Fruit fly (Drosophila melanogaster) whole organism, embryonic: ENCODE data around the gene Prtl99C.

Experiments used
- BEAF-32 ChIP-seq: fragments of 200-800 bp; sonication (Bioruptor generic); optimal IDR thresholded peaks from 3 replicates; lab custom pipeline; 2017; ENCODE audit warnings: missing biosample characterization, missing genetic modification characterization, mild to moderate bottlenecking, moderate library complexity, missing genetic modification reagents
- BtbVII ChIP-seq: fragments of 200-800 bp; sonication (Bioruptor generic); optimal IDR thresholded peaks from 3 replicates; lab custom pipeline; 2017; ENCODE audit warnings: missing biosample characterization, mild to moderate bottlenecking, missing genetic modification characterization
- CG10565 ChIP-seq: fragments of 200-800 bp; sonication (Bioruptor generic); optimal IDR thresholded peaks from 3 replicates; lab custom pipeline; 2016; ENCODE audit warnings: missing biosample characterization, mild to moderate bottlenecking, missing genetic modification characterization
- CG12744 ChIP-seq: fragments of 200-800 bp; sonication (Bioruptor generic); optimal IDR thresholded peaks from 2 replicates; lab custom pipeline; 2016; ENCODE audit warnings: missing biosample characterization, missing genetic modification characterization
- CG12769 ChIP-seq: fragments of 200-800 bp; sonication (Bioruptor generic); optimal IDR thresholded peaks from 2 replicates; lab custom pipeline; 2019; ENCODE audit warnings: missing biosample characterization, mild to moderate bottlenecking, missing genetic modification characterization, moderate library complexity
- CG12942 ChIP-seq: fragments of 200-800 bp; sonication (Bioruptor generic); optimal IDR thresholded peaks from 3 replicates; lab custom pipeline; 2016; ENCODE audit warnings: missing biosample characterization, missing genetic modification characterization
- CG13424 ChIP-seq: fragments of 200-800 bp; sonication (Bioruptor generic); optimal IDR thresholded peaks from 2 replicates; lab custom pipeline; 2019; ENCODE audit warnings: missing biosample characterization, mild to moderate bottlenecking, missing genetic modification characterization, moderate library complexity
- CG1603 ChIP-seq: fragments of 200-800 bp; sonication (Bioruptor generic); optimal IDR thresholded peaks from 2 replicates; lab custom pipeline; 2019; ENCODE audit warnings: missing biosample characterization, mild to moderate bottlenecking, missing genetic modification characterization, moderate library complexity
- CG16779 ChIP-seq: fragments of 200-800 bp; sonication (Bioruptor generic); IDR thresholded peaks from 2 replicates; pipeline ENCODE4 v1.3.6; 2022; ENCODE audit warnings: missing biosample characterization, missing genetic modification characterization
- CG1792 ChIP-seq: fragments of 200-800 bp; sonication (Bioruptor generic); optimal IDR thresholded peaks from 2 replicates; lab custom pipeline; 2016; ENCODE audit warnings: missing biosample characterization, missing genetic modification characterization
- CG18262 ChIP-seq: fragments of 200-800 bp; optimal IDR thresholded peaks from 3 replicates; lab custom pipeline; 2019; ENCODE audit warnings: missing biosample characterization, mild to moderate bottlenecking, missing genetic modification characterization, moderate library complexity
- CG2712 ChIP-seq: fragments of 200-800 bp; optimal IDR thresholded peaks from 3 replicates; lab custom pipeline; 2019; ENCODE audit warnings: missing biosample characterization, mild to moderate bottlenecking, missing genetic modification characterization, moderate library complexity
- CG3163 ChIP-seq: fragments of 200-800 bp; sonication (Bioruptor generic); optimal IDR thresholded peaks from 3 replicates; lab custom pipeline; 2016; ENCODE audit warnings: missing biosample characterization, missing genetic modification characterization
- CG34224 ChIP-seq: fragments of 200-800 bp; sonication (Bioruptor generic); IDR thresholded peaks from 3 replicates; pipeline ENCODE4 v1.3.6; 2022; ENCODE audit warnings: missing biosample characterization, missing genetic modification characterization; ENCODE audit not compliant: partially characterized antibody
- CG34376 ChIP-seq: fragments of 200-800 bp; sonication (Bioruptor generic); optimal IDR thresholded peaks from 2 replicates; lab custom pipeline; 2018; ENCODE audit warnings: missing biosample characterization, mild to moderate bottlenecking, missing genetic modification characterization
- CG3726 ChIP-seq: fragments of 200-800 bp; sonication (Bioruptor generic); IDR thresholded peaks from 3 replicates; pipeline ENCODE4, ENCODE4 v1.3.6; 2022; ENCODE audit warnings: missing biosample characterization, missing genetic modification characterization
- CG4328 ChIP-seq: fragments of 200-800 bp; sonication (Bioruptor generic); optimal IDR thresholded peaks from 3 replicates; lab custom pipeline; 2017; ENCODE audit warnings: missing biosample characterization, missing genetic modification reagents, missing genetic modification characterization
- CG6254 ChIP-seq: fragments of 200-800 bp; sonication (Bioruptor generic); optimal IDR thresholded peaks from 3 replicates; lab custom pipeline; 2017; ENCODE audit warnings: mild to moderate bottlenecking, missing biosample characterization, missing genetic modification reagents, missing genetic modification characterization
- CG8089 ChIP-seq: fragments of 200-800 bp; sonication (Bioruptor generic); optimal IDR thresholded peaks from 3 replicates; lab custom pipeline; 2016; ENCODE audit warnings: missing biosample characterization, missing genetic modification characterization
- CG9876 ChIP-seq: fragments of 200-800 bp; sonication (Bioruptor generic); optimal IDR thresholded peaks from 2 replicates; lab custom pipeline; 2016; ENCODE audit warnings: missing biosample characterization, missing genetic modification characterization
- D19B ChIP-seq: fragments of 200-800 bp; sonication (Bioruptor generic); optimal IDR thresholded peaks from 2 replicates; lab custom pipeline; 2017; ENCODE audit warnings: missing biosample characterization, mild to moderate bottlenecking, missing genetic modification characterization
- Dad ChIP-seq: fragments of 200-800 bp; sonication (Bioruptor generic); optimal IDR thresholded peaks from 3 replicates; lab custom pipeline; 2016; ENCODE audit warnings: missing biosample characterization, missing genetic modification characterization
- Dp ChIP-seq: fragments of 200-800 bp; sonication (Bioruptor generic); optimal IDR thresholded peaks from 2 replicates; lab custom pipeline; 2018; ENCODE audit warnings: missing biosample characterization, mild to moderate bottlenecking, missing genetic modification characterization, moderate library complexity
- Gug ChIP-seq: fragments of 200-800 bp; sonication (Bioruptor generic); IDR thresholded peaks from 4 replicates; pipeline ENCODE4 v1.3.6; 2022; ENCODE audit warnings: missing biosample characterization, missing genetic modification characterization
- Hand ChIP-seq: fragments of 200-800 bp; sonication (Bioruptor generic); optimal IDR thresholded peaks from 2 replicates; lab custom pipeline; 2017; ENCODE audit warnings: mild to moderate bottlenecking, missing biosample characterization, missing genetic modification reagents, missing genetic modification characterization
- Mrtf ChIP-seq: fragments of 200-800 bp; sonication (Bioruptor generic); IDR thresholded peaks from 3 replicates; pipeline ENCODE4 v1.3.6; 2022; ENCODE audit warnings: missing biosample characterization, missing genetic modification characterization
- Sox102F ChIP-seq: fragments of 200-800 bp; sonication (Bioruptor generic); optimal IDR thresholded peaks from 2 replicates; lab custom pipeline; 2018; ENCODE audit warnings: missing biosample characterization, mild to moderate bottlenecking, missing genetic modification characterization, moderate library complexity
- Spps ChIP-seq: fragments of 200-800 bp; sonication (Bioruptor generic); optimal IDR thresholded peaks from 2 replicates; lab custom pipeline; 2018; ENCODE audit warnings: missing biosample characterization, mild to moderate bottlenecking, missing genetic modification characterization
- TFAM ChIP-seq: fragments of 200-800 bp; sonication (Bioruptor generic); optimal IDR thresholded peaks from 2 replicates; lab custom pipeline; 2017; ENCODE audit warnings: missing biosample characterization, missing genetic modification characterization, inconsistent platforms
- bigmax ChIP-seq: fragments of 200-800 bp; sonication (Bioruptor generic); optimal IDR thresholded peaks from 2 replicates; lab custom pipeline; 2018; ENCODE audit warnings: missing biosample characterization, mild to moderate bottlenecking, missing genetic modification characterization
- br ChIP-seq: fragments of >200 bp; optimal IDR thresholded peaks from 2 replicates; lab custom pipeline; 2017
- dan ChIP-seq: fragments of 200-800 bp; sonication (Bioruptor generic); IDR thresholded peaks from 2 replicates; pipeline ENCODE4 v1.3.6; 2022; ENCODE audit warnings: missing biosample characterization, missing genetic modification characterization
- dmrt99B ChIP-seq: fragments of 200-800 bp; sonication (Bioruptor generic); optimal IDR thresholded peaks from 2 replicates; lab custom pipeline; 2018; ENCODE audit warnings: missing biosample characterization, mild to moderate bottlenecking, missing genetic modification characterization, moderate library complexity
- exex ChIP-seq: fragments of 200-800 bp; sonication (Bioruptor generic); optimal IDR thresholded peaks from 4 replicates; lab custom pipeline; 2018; ENCODE audit warnings: missing biosample characterization, mild to moderate bottlenecking, missing genetic modification characterization, moderate library complexity
- fd3F ChIP-seq: fragments of 200-800 bp; sonication (Bioruptor generic); optimal IDR thresholded peaks from 2 replicates; lab custom pipeline; 2018; ENCODE audit warnings: missing biosample characterization, mild to moderate bottlenecking, missing genetic modification characterization, moderate library complexity
- gem ChIP-seq: fragments of 200-800 bp; sonication (Bioruptor generic); optimal IDR thresholded peaks from 2 replicates; lab custom pipeline; 2019; ENCODE audit warnings: missing biosample characterization, mild to moderate bottlenecking, missing genetic modification characterization, moderate library complexity
- gfzf ChIP-seq: fragments of 200-800 bp; sonication (Bioruptor generic); optimal IDR thresholded peaks from 2 replicates; lab custom pipeline; 2016; ENCODE audit warnings: missing biosample characterization, mild to moderate bottlenecking, missing genetic modification characterization, moderate library complexity
- nom ChIP-seq: fragments of 200-800 bp; sonication (Bioruptor generic); optimal IDR thresholded peaks from 2 replicates; lab custom pipeline; 2017; ENCODE audit warnings: missing biosample characterization, missing genetic modification characterization, mild to moderate bottlenecking, moderate library complexity, missing genetic modification reagents
- odd ChIP-seq: fragments of 200-800 bp; sonication (Bioruptor generic); optimal IDR thresholded peaks from 2 replicates; lab custom pipeline; 2017; ENCODE audit warnings: missing biosample characterization, mild to moderate bottlenecking, missing genetic modification characterization
- row ChIP-seq: fragments of 200-800 bp; sonication (Bioruptor generic); IDR thresholded peaks from 3 replicates; pipeline ENCODE4 v1.3.6; 2022; ENCODE audit warnings: missing biosample characterization, missing genetic modification characterization
- salm ChIP-seq: fragments of 200-800 bp; sonication (Bioruptor generic); optimal IDR thresholded peaks from 2 replicates; lab custom pipeline; 2018; ENCODE audit warnings: missing biosample characterization, mild to moderate bottlenecking, missing genetic modification characterization
- sim ChIP-seq: fragments of 200-800 bp; sonication (Bioruptor generic); IDR thresholded peaks from 2 replicates; pipeline ENCODE4 v1.3.6; 2022; ENCODE audit warnings: missing biosample characterization, missing genetic modification characterization
- slbo ChIP-seq: fragments of 200-800 bp; sonication (Bioruptor generic); IDR thresholded peaks from 2 replicates; pipeline ENCODE4 v1.3.6; 2022; ENCODE audit warnings: missing biosample characterization, missing genetic modification characterization
- toy ChIP-seq: fragments of 200-800 bp; sonication (Bioruptor generic); IDR thresholded peaks from 2 replicates; pipeline ENCODE4 v1.3.6; 2022; ENCODE audit warnings: missing biosample characterization, missing genetic modification characterization
- zen ChIP-seq: fragments of 200-800 bp; sonication (Bioruptor generic); optimal IDR thresholded peaks from 3 replicates; lab custom pipeline; 2018; ENCODE audit warnings: missing biosample characterization, mild to moderate bottlenecking, missing genetic modification characterization, moderate library complexity
- zfh2 ChIP-seq: fragments of 200-800 bp; sonication (Bioruptor generic); optimal IDR thresholded peaks from 2 replicates; lab custom pipeline; 2016; ENCODE audit warnings: missing biosample characterization, missing genetic modification characterization

Prtl99C gene

DNA sequence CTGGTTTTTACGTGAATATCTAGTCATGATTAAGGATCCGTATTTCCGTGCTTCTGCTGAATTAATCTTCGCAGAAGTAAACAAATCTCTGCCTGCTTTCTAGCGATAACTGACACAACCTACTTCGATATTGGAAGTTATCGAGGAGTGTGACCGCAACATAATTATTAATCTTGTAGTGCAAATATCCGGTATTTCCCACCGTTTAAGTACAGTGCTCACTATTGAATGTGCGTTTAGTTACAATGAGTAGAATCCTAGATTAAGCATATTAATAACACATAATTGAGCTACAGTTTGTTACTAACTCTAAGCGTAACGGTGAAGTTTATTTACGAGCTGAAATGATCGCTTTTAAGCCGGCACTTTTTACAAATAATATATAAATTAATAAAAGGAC, 24.0 kb downstream of the Prtl99C start (continued):
- TF ChIP-seq BEAF-32 (peak; percentile 34), bigmax (GFP tag; lab: Kevin White, UChicago) (peak; percentile 81), CG4328 (GFP tag; lab: Kevin White, UChicago) (peak; percentile 29), CG34224 (GFP tag; lab: Robert Waterston, UW) (peak; percentile 58), CG16779 (GFP tag; lab: Robert Waterston, UW) (no peak), Dad (no peak), salm (tag; lab: Kevin White, UChicago) (no peak), zfh2 (GFP tag; lab: Kevin White, UChicago) (peak; percentile 37), CG3726 (GFP tag; lab: Robert Waterston, UW) (no peak), D19B (GFP tag; lab: Kevin White, UChicago) (no peak), nom (GFP tag; lab: Kevin White, UChicago) (no peak), CG3163 (GFP tag; lab: Kevin White, UChicago) (no peak), Dp (GFP tag; lab: Kevin White, UChicago) (peak; percentile 32), fd3F (GFP tag; lab: Kevin White, UChicago) (peak; percentile 31), CG12744 (peak; percentile 10), zen (tag; lab: Kevin White, UChicago) (peak; percentile 27), Spps (peak; percentile 5), CG12942 (GFP tag; lab: Kevin White, UChicago) (peak; percentile 19), exex (no peak), BtbVII (peak; percentile 45), Hand (no peak), Sox102F (no peak), CG8089 (GFP tag; lab: Kevin White, UChicago) (no peak), toy (GFP tag; lab: Robert Waterston, UW) (no peak), TFAM (GFP tag; lab: Kevin White, UChicago) (no peak), CG1792 (GFP tag; lab: Kevin White, UChicago) (no peak), CG12769 (no peak), Gug (GFP tag; lab: Robert Waterston, UW) (peak; percentile 38; the same call in 1 of the 4 replicates), row (peak; percentile 83), gem (no peak), Mrtf (GFP tag; lab: Robert Waterston, UW) (peak; percentile 50; the same call in 1 of the 3 replicates), dmrt99B (tag; lab: Kevin White, UChicago) (no peak), odd (GFP tag; lab: Kevin White, UChicago) (no peak), CG34376 (peak; percentile 64), CG13424 (tag; lab: Kevin White, UChicago) (peak; percentile 50), CG9876 (GFP tag; lab: Kevin White, UChicago) (no peak), gfzf (GFP tag; lab: Kevin White, UChicago) (peak; percentile 72), br (lab: Kevin White, UChicago) (no peak), CG18262 (tag; lab: Kevin White, UChicago) (peak; percentile 32), CG6254 (GFP tag; lab: Kevin White, UChicago) (no peak), CG1603 (peak; percentile 74), CG10565 (GFP tag; lab: Kevin White, UChicago) (no peak), CG2712 (tag; lab: Kevin White, UChicago) (peak; percentile 56), dan (GFP tag; lab: Robert Waterston, UW) (no peak), slbo (GFP tag; lab: Robert Waterston, UW) (peak; percentile 83), sim (no peak)
